Worm (Caenorhabditis elegans) whole organism, L1 larva: ENCODE data around the gene math-26.

ENCODE experiments used
- elt-3 ChIP-seq, 6 experiments: fragments of 150-350 bp in 1 of 6; sonication (generic microtip); optimal IDR thresholded peaks; 2 replicates each; lab custom pipeline; 2017 to 2018; ENCODE audit warnings: missing biosample characterization in 6 of 6, missing genetic modification characterization in 6 of 6, inconsistent platforms in 1 of 6
- lin-15B ChIP-seq: fragments of 150-350 bp; sonication (generic microtip); optimal IDR thresholded peaks from 3 replicates; lab custom pipeline; 2014; ENCODE audit warnings: missing biosample characterization, missing genetic modification characterization
- nhr-28 ChIP-seq: fragments of 150-350 bp; optimal IDR thresholded peaks from 2 replicates; lab custom pipeline; 2014; ENCODE audit warnings: missing biosample characterization, missing genetic modification characterization
- rnt-1 ChIP-seq: sonication (generic microtip); optimal IDR thresholded peaks from 2 replicates; lab custom pipeline; 2016; ENCODE audit warnings: mild to moderate bottlenecking, missing genetic modification characterization, moderate library complexity, missing compliant biosample characterization
- swsn-7 ChIP-seq: sonication (generic microtip); optimal IDR thresholded peaks from 2 replicates; lab custom pipeline; 2016; ENCODE audit warnings: missing genetic modification characterization, missing compliant biosample characterization
- ztf-4 ChIP-seq: fragments of 150-350 bp; optimal IDR thresholded peaks from 2 replicates; lab custom pipeline; 2014; ENCODE audit warnings: missing biosample characterization, missing genetic modification characterization

DNA sequence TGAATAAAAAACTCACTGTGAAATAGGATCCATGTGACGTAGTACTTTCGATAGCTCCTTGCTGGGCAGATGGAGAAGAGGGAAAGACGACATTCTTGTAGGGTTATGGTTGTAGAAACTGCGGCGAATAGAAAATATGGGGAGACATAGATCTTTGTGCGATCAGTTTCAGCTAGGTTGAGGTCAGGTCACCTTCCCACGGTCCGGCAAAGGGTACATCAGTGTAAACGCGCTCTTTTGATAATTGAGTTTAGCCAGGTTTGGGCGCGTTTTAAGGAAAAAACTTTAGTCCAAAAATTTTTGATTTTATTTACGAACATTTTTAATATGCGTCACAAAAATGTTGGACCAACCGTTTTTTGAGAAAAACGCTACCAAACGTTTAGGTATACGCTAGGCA is 15.4 kb upstream of the math-26 start, which contains the start of gene F36H5.17:
- TF ChIP-seq nhr-28 (tag; lab: Kevin White, UChicago) (no peak), swsn-7 (tag; lab: Kevin White, UChicago) (no peak), ztf-4 (tag; lab: Kevin White, UChicago) (no peak), lin-15B (tag; lab: Kevin White, UChicago) (no peak), rnt-1 (tag; lab: Kevin White, UChicago) (no peak), elt-3 (tag; optimal IDR thresholded peaks at IDR 0.05; lab: Kevin White, UChicago) (no peak)
